Worm (Caenorhabditis elegans): ENCODE results near the gene srlf-37.

ce11 chrV:626321-626720 lies 22.3 kb upstream of the srlf-37 start, which contains the start of gene F48G7.7:
- TF ChIP-seq ref-1 (GFP tag; conservative IDR thresholded peaks at IDR 0.05) (no peak), flt-1 (GFP tag; IDR thresholded peaks at IDR 0.05) (no peak), ztf-29 (GFP tag; IDR thresholded peaks at IDR 0.05) (no peak)

Measured in whole organism, midembryonic.